Worm (Caenorhabditis elegans) whole organism, L4/young adult: ENCODE data around the gene str-260.
"Not testable (repeated sequence)": the region's sequence is repeated elsewhere in the genome, so short reads cannot be mapped to it uniquely, and the experiment has no call there.

Experiments
- W03F9.2 ChIP-seq: fragments of 150-350 bp; optimal IDR thresholded peaks from 2 replicates; lab custom pipeline; 2014; ENCODE audit warnings: missing biosample characterization, missing genetic modification characterization
- dao-5 ChIP-seq: sonication (generic microtip); optimal IDR thresholded peaks from 2 replicates; lab custom pipeline; 2016; ENCODE audit warnings: missing genotype, missing genetic modification characterization, moderate library complexity, missing compliant biosample characterization
- him-1 ChIP-seq: sonication (generic microtip); optimal IDR thresholded peaks from 2 replicates; lab custom pipeline; 2016; ENCODE audit warnings: missing genotype, missing genetic modification reagents, missing genetic modification characterization, missing compliant biosample characterization

Gene str-260

ce11 chrV:3526882-3527281 is at the start of gene str-260:
TSS of gene str-260 (plus strand) at chrV:3527182.
- TF ChIP-seq dao-5 (tag; lab: Kevin White, UChicago) (no peak), W03F9.2 (tag; lab: Kevin White, UChicago) (no peak), him-1 (tag; lab: Kevin White, UChicago) (no peak)

ce11 chrV:3477496-3477895 is 49.5 kb upstream of the str-260 start, which contains the start of gene srbc-31:
TSS of gene srbc-31 (minus strand) at chrV:3477596.
- TF ChIP-seq dao-5 (tag; lab: Kevin White, UChicago) (no peak), him-1 (tag; lab: Kevin White, UChicago) (no peak), W03F9.2 (tag; lab: Kevin White, UChicago) (no peak)

ce11 chrV:3480346-3480745 is 46.6 kb upstream of the str-260 start, which contains the start of gene srbc-30:
TSS of gene srbc-30 (minus strand) at chrV:3480446.
- TF ChIP-seq W03F9.2 (tag; lab: Kevin White, UChicago) (no peak), dao-5 (tag; lab: Kevin White, UChicago) (no peak), him-1 (tag; lab: Kevin White, UChicago) (no peak)

ce11 chrV:3482550-3483002 is 44.4 kb upstream of the str-260 start, which contains the start of gene lys-7:
TSS of gene lys-7 (minus strand) at chrV:3482600.
- TF ChIP-seq dao-5 (tag; lab: Kevin White, UChicago) (no peak), W03F9.2 (tag; lab: Kevin White, UChicago) (no peak), him-1 (tag; lab: Kevin White, UChicago) (no peak)

- TF ChIP-seq dao-5 (tag; lab: Kevin White, UChicago) (no peak), W03F9.2 (tag; lab: Kevin White, UChicago) (no peak), him-1 (tag; lab: Kevin White, UChicago) (no peak)
These were observed 42.3 kb upstream of the str-260 start, which contains the start of gene srbc-33 for ce11 chrV:3484702-3485101. TSS of gene srbc-33 (minus strand) at chrV:3484802.

- TF ChIP-seq dao-5 (tag; lab: Kevin White, UChicago) (no peak), him-1 (tag; lab: Kevin White, UChicago) (no peak), W03F9.2 (tag; lab: Kevin White, UChicago) (no peak)
These were observed 40.1 kb upstream of the str-260 start, which contains the start of gene srbc-32 for ce11 chrV:3486857-3487256. TSS of gene srbc-32 (minus strand) at chrV:3486957.

ce11 chrV:3490435-3490834 is 36.5 kb upstream of the str-260 start, which contains the start of gene srbc-36:
TSS of gene srbc-36 (minus strand) at chrV:3490535.
- TF ChIP-seq W03F9.2 (tag; lab: Kevin White, UChicago) (no peak), him-1 (tag; lab: Kevin White, UChicago) (no peak), dao-5 (tag; lab: Kevin White, UChicago) (no peak)

- TF ChIP-seq him-1 (tag; lab: Kevin White, UChicago) (no peak), W03F9.2 (tag; lab: Kevin White, UChicago) (no peak), dao-5 (tag; lab: Kevin White, UChicago) (no peak)
These were observed 30.1 kb upstream of the str-260 start, which contains the start of gene C07G3.15 for ce11 chrV:3496880-3497279. TSS of gene C07G3.15 (minus strand) at chrV:3496980.

ce11 chrV:3502038-3502437 is 24.9 kb upstream of the str-260 start, which contains the start of the genes C07G3.8 and C07G3.10:
TSS of gene C07G3.8 (minus strand) at chrV:3502138.
TSS of gene C07G3.10 (plus strand) at chrV:3502307.
- TF ChIP-seq dao-5 (tag; lab: Kevin White, UChicago), result no peak
- TF ChIP-seq W03F9.2 (tag; lab: Kevin White, UChicago), result no peak
- TF ChIP-seq him-1 (tag; lab: Kevin White, UChicago), result no peak

ce11 chrV:3505745-3506144 is 21.2 kb upstream of the str-260 start:
- TF ChIP-seq dao-5 (tag; lab: Kevin White, UChicago), result no peak

ce11 chrV:3506252-3506651 is 20.7 kb upstream of the str-260 start, which contains the start of gene ugt-64:
TSS of gene ugt-64 (minus strand) at chrV:3506352.
- not testable (repeated sequence) for TF ChIP-seq dao-5, him-1, W03F9.2 (tag; lab: Kevin White, UChicago)

- TF ChIP-seq W03F9.2 (tag; lab: Kevin White, UChicago) (no peak), dao-5 (tag; lab: Kevin White, UChicago) (no peak), him-1 (tag; lab: Kevin White, UChicago) (no peak)
These were observed 19.3 kb upstream of the str-260 start, which contains the start of gene str-225 for ce11 chrV:3507691-3508090. TSS of gene str-225 (plus strand) at chrV:3507822.

- no peak for TF ChIP-seq W03F9.2 (tag; lab: Kevin White, UChicago)
- TF ChIP-seq dao-5 (tag; lab: Kevin White, UChicago), result no peak
- TF ChIP-seq him-1 (tag; lab: Kevin White, UChicago), result no peak
These were observed 17.1 kb upstream of the str-260 start, which contains the start of gene str-228 for ce11 chrV:3509878-3510277. TSS of gene str-228 (plus strand) at chrV:3510178.

ce11 chrV:3512381-3512780 is 14.6 kb upstream of the str-260 start, which contains the start of gene str-226:
TSS of gene str-226 (plus strand) at chrV:3512681.
- no peak for TF ChIP-seq dao-5 (tag; lab: Kevin White, UChicago)
- TF ChIP-seq him-1 (tag; lab: Kevin White, UChicago), result no peak
- TF ChIP-seq W03F9.2 (tag; lab: Kevin White, UChicago), result no peak
